Worm (Caenorhabditis elegans) whole organism, L2 larva: ENCODE data around the gene pcp-3.

Experiments used
- C34F6.9 ChIP-seq: fragments of 150-350 bp; optimal IDR thresholded peaks from 2 replicates; lab custom pipeline; 2014; ENCODE audit warnings: missing biosample characterization, missing genetic modification characterization
- F13H6.1 ChIP-seq: sonication (generic microtip); optimal IDR thresholded peaks from 2 replicates; lab custom pipeline; 2016; ENCODE audit warnings: missing genetic modification characterization, missing compliant biosample characterization
- ZK546.5 ChIP-seq: sonication (generic microtip); optimal IDR thresholded peaks from 2 replicates; lab custom pipeline; 2017; ENCODE audit warnings: missing biosample characterization, missing genetic modification characterization
- alr-1 ChIP-seq: fragments of 150-350 bp; optimal IDR thresholded peaks from 2 replicates; lab custom pipeline; 2014; ENCODE audit warnings: missing biosample characterization, missing genetic modification characterization
- aly-2 ChIP-seq: fragments of 150-350 bp; optimal IDR thresholded peaks from 2 replicates; lab custom pipeline; 2014; ENCODE audit warnings: missing biosample characterization, missing genetic modification characterization
- ama-1 ChIP-seq: fragments of 150-350 bp; optimal IDR thresholded peaks from 2 replicates; lab custom pipeline; 2018; ENCODE audit warnings: inconsistent platforms
- ceh-16 ChIP-seq: fragments of 150-350 bp; optimal IDR thresholded peaks from 2 replicates; lab custom pipeline; 2014; ENCODE audit warnings: missing biosample characterization, missing genetic modification characterization
- ceh-82 ChIP-seq: fragments of 150-350 bp; optimal IDR thresholded peaks from 2 replicates; lab custom pipeline; 2014; ENCODE audit warnings: missing biosample characterization, missing genetic modification characterization
- crh-2 ChIP-seq: sonication (generic microtip); optimal IDR thresholded peaks from 2 replicates; lab custom pipeline; 2017; ENCODE audit warnings: missing biosample characterization, missing genetic modification characterization
- dmd-4 ChIP-seq: sonication (generic microtip); optimal IDR thresholded peaks from 2 replicates; lab custom pipeline; 2017; ENCODE audit warnings: missing biosample characterization, missing genetic modification characterization
- egl-27 ChIP-seq: sonication (generic microtip); optimal IDR thresholded peaks from 3 replicates; lab custom pipeline; 2017; ENCODE audit warnings: missing biosample characterization, missing genetic modification reagents, missing genetic modification characterization
- elt-3 ChIP-seq: sonication (generic microtip); optimal IDR thresholded peaks from 2 replicates; lab custom pipeline; 2017; ENCODE audit warnings: missing biosample characterization, missing genetic modification characterization
- fos-1 ChIP-seq: fragments of 150-350 bp; optimal IDR thresholded peaks from 2 replicates; lab custom pipeline; 2014; ENCODE audit warnings: missing biosample characterization, missing genetic modification characterization
- lin-11 ChIP-seq: fragments of 150-350 bp; sonication (generic microtip); optimal IDR thresholded peaks from 2 replicates; lab custom pipeline; 2014; ENCODE audit warnings: missing biosample characterization, missing genetic modification characterization, inconsistent platforms, mixed read lengths
- lin-39 ChIP-seq: fragments of 150-350 bp; optimal IDR thresholded peaks from 2 replicates; lab custom pipeline; 2014; ENCODE audit warnings: missing biosample characterization, missing genetic modification reagents, missing genetic modification characterization
- mab-5 ChIP-seq: fragments of 150-350 bp; optimal IDR thresholded peaks from 2 replicates; lab custom pipeline; 2014; ENCODE audit warnings: missing biosample characterization, missing genetic modification characterization
- mdl-1 ChIP-seq, 2 experiments: fragments of 150-350 bp in 1 of 2; sonication (generic microtip) in 1 of 2; optimal IDR thresholded peaks; 2 replicates each; lab custom pipeline; 2017; ENCODE audit warnings: missing biosample characterization in 2 of 2, missing genetic modification characterization in 2 of 2
- nhr-12 ChIP-seq: fragments of 150-350 bp; optimal IDR thresholded peaks from 2 replicates; lab custom pipeline; 2014; ENCODE audit warnings: missing biosample characterization, missing genetic modification characterization
- nhr-129 ChIP-seq: fragments of 150-350 bp; optimal IDR thresholded peaks from 2 replicates; lab custom pipeline; 2014; ENCODE audit warnings: missing biosample characterization, missing genetic modification characterization
- nhr-21 ChIP-seq: fragments of 150-350 bp; optimal IDR thresholded peaks from 2 replicates; lab custom pipeline; 2014; ENCODE audit warnings: missing biosample characterization, missing genetic modification characterization
- nhr-23 ChIP-seq: fragments of 150-350 bp; optimal IDR thresholded peaks from 2 replicates; lab custom pipeline; 2014; ENCODE audit warnings: missing biosample characterization, missing genetic modification reagents, missing genetic modification characterization
- nhr-25 ChIP-seq: fragments of 150-350 bp; sonication (generic microtip); optimal IDR thresholded peaks from 3 replicates; lab custom pipeline; 2014; ENCODE audit warnings: missing biosample characterization, missing genetic modification characterization
- nhr-6 ChIP-seq: fragments of 150-350 bp; optimal IDR thresholded peaks from 2 replicates; lab custom pipeline; 2014; ENCODE audit warnings: missing biosample characterization, missing genetic modification characterization
- nhr-77 ChIP-seq: fragments of 150-350 bp; optimal IDR thresholded peaks from 2 replicates; lab custom pipeline; 2014; ENCODE audit warnings: missing biosample characterization, missing genetic modification characterization
- peb-1 ChIP-seq: fragments of 150-350 bp; optimal IDR thresholded peaks from 2 replicates; lab custom pipeline; 2014; ENCODE audit warnings: missing biosample characterization, missing genetic modification characterization
- sem-4 ChIP-seq: fragments of 150-350 bp; optimal IDR thresholded peaks from 2 replicates; lab custom pipeline; 2014; ENCODE audit warnings: missing biosample characterization, missing genetic modification reagents, missing genetic modification characterization
- skn-1 ChIP-seq: sonication (generic microtip); optimal IDR thresholded peaks from 2 replicates; lab custom pipeline; 2017; ENCODE audit warnings: missing biosample characterization, missing genetic modification characterization
- sma-3 ChIP-seq: sonication (generic microtip); optimal IDR thresholded peaks from 2 replicates; lab custom pipeline; 2016; ENCODE audit warnings: missing genetic modification reagents, missing genetic modification characterization, missing compliant biosample characterization
- sma-9 ChIP-seq, 2 experiments: fragments of 150-350 bp in 1 of 2; sonication (generic microtip) in 1 of 2; optimal IDR thresholded peaks; 2 replicates each; lab custom pipeline; 2014 to 2016; ENCODE audit warnings: missing genetic modification characterization in 2 of 2, mild to moderate bottlenecking in 1 of 2, missing biosample characterization in 1 of 2, missing compliant biosample characterization in 1 of 2, missing genetic modification reagents in 1 of 2, moderate library complexity in 1 of 2
- snpc-4 ChIP-seq: fragments of 150-350 bp; optimal IDR thresholded peaks from 2 replicates; lab custom pipeline; 2014; ENCODE audit warnings: missing biosample characterization, missing genetic modification characterization
- unc-39 ChIP-seq: fragments of 150-350 bp; optimal IDR thresholded peaks from 2 replicates; lab custom pipeline; 2014; ENCODE audit warnings: missing biosample characterization, missing genetic modification characterization
- unc-55 ChIP-seq: fragments of 150-350 bp; sonication (generic microtip); optimal IDR thresholded peaks from 3 replicates; lab custom pipeline; 2014; ENCODE audit warnings: missing biosample characterization, missing genetic modification reagents, missing genetic modification characterization
- zag-1 ChIP-seq: fragments of 150-350 bp; optimal IDR thresholded peaks from 2 replicates; lab custom pipeline; 2014; ENCODE audit warnings: missing biosample characterization, missing genetic modification characterization
- ztf-1 ChIP-seq: fragments of 200-800 bp; sonication (Bioruptor generic); conservative IDR thresholded peaks from 2 replicates; pipeline ENCODE4 v1.3.6; 2022; ENCODE audit warnings: missing genetic modification characterization, missing compliant biosample characterization
- ztf-11 ChIP-seq: sonication (generic microtip); optimal IDR thresholded peaks from 2 replicates; lab custom pipeline; 2017; ENCODE audit warnings: missing biosample characterization, missing genetic modification characterization
- ztf-4 ChIP-seq: fragments of 150-350 bp; optimal IDR thresholded peaks from 2 replicates; lab custom pipeline; 2014; ENCODE audit warnings: missing biosample characterization, missing genetic modification characterization

Gene pcp-3

ce11 chrIV:9121545-9121944, 37.3 kb downstream of the pcp-3 start (continued):
- TF ChIP-seq ZK546.5: no peak
- TF ChIP-seq aly-2: no peak
- no peak for TF ChIP-seq ceh-16 (tag; lab: Kevin White, UChicago)
- TF ChIP-seq lin-39: no peak
- no peak for TF ChIP-seq ztf-4 (tag; lab: Kevin White, UChicago)
- no peak for TF ChIP-seq egl-27
- no peak for TF ChIP-seq ztf-11 (tag; lab: Kevin White, UChicago)
- no peak for TF ChIP-seq lin-11 (tag; lab: Kevin White, UChicago)
- TF ChIP-seq unc-39 (tag; lab: Kevin White, UChicago): no peak
- peak; percentile 69 for TF ChIP-seq fos-1 (tag; lab: Kevin White, UChicago)
- peak; percentile 67 for TF ChIP-seq nhr-21 (tag; lab: Kevin White, UChicago)
- no peak for TF ChIP-seq skn-1 (tag; lab: Kevin White, UChicago)

- TF ChIP-seq nhr-23 (tag; lab: Kevin White, UChicago) (no peak), ceh-82 (tag; lab: Kevin White, UChicago) (no peak), nhr-25 (no peak), unc-39 (tag; lab: Kevin White, UChicago) (no peak), lin-11 (tag; lab: Kevin White, UChicago) (no peak), skn-1 (tag; lab: Kevin White, UChicago) (no peak), nhr-6 (tag; lab: Kevin White, UChicago) (no peak), ZK546.5 (no peak), dmd-4 (tag; lab: Kevin White, UChicago) (no peak), sma-3 (GFP tag; lab: Kevin White, UChicago) (no peak), mdl-1 (tag; optimal IDR thresholded peaks at IDR 0.05; lab: Kevin White, UChicago) (no peak), sem-4 (no peak), nhr-12 (tag; lab: Kevin White, UChicago) (no peak), ama-1 (lab: Kevin White, UChicago) (no peak), egl-27 (no peak), C34F6.9 (no peak), zag-1 (no peak), nhr-129 (tag; lab: Kevin White, UChicago) (no peak), snpc-4 (tag; lab: Kevin White, UChicago) (no peak), ceh-16 (tag; lab: Kevin White, UChicago) (no peak)
These were observed 38.6 kb downstream of the pcp-3 start for ce11 chrIV:9120220-9120619.

- no peak for TF ChIP-seq elt-3 (tag; lab: Kevin White, UChicago)
- TF ChIP-seq egl-27: no peak
- TF ChIP-seq ztf-1: no peak
- no peak for TF ChIP-seq peb-1
- no peak for TF ChIP-seq ama-1 (lab: Kevin White, UChicago)
- TF ChIP-seq unc-55 (GFP tag; lab: Kevin White, UChicago): no peak
- no peak for TF ChIP-seq alr-1
- TF ChIP-seq ztf-4 (tag; lab: Kevin White, UChicago): no peak
- TF ChIP-seq aly-2: no peak
- TF ChIP-seq fos-1 (tag; lab: Kevin White, UChicago): no peak
- TF ChIP-seq nhr-21 (tag; lab: Kevin White, UChicago): no peak
- TF ChIP-seq nhr-77 (tag; lab: Kevin White, UChicago): no peak
- no peak for TF ChIP-seq sem-4
These were observed 40.0 kb downstream of the pcp-3 start, which contains the start of gene nrfl-1 for ce11 chrIV:9118792-9119191. Gene nrfl-1 (plus strand): TSS chrIV:9119092.

ce11 chrIV:9118348-9118747, 40.5 kb downstream of the pcp-3 start:
- TF ChIP-seq sma-9 (GFP tag; optimal IDR thresholded peaks at IDR 0.05; lab: Kevin White, UChicago): no peak
- no peak for TF ChIP-seq sma-9 (tag; optimal IDR thresholded peaks at IDR 0.05; lab: Kevin White, UChicago)
- TF ChIP-seq crh-2 (tag; lab: Kevin White, UChicago): peak; percentile 12
- peak; percentile 16 for TF ChIP-seq fos-1 (tag; lab: Kevin White, UChicago)
- no peak for TF ChIP-seq zag-1
- no peak for TF ChIP-seq peb-1
- peak; percentile 53 for TF ChIP-seq F13H6.1 (tag; lab: Kevin White, UChicago)
- TF ChIP-seq ama-1 (lab: Kevin White, UChicago): no peak
- TF ChIP-seq ztf-11 (tag; lab: Kevin White, UChicago): no peak
- no peak for TF ChIP-seq nhr-21 (tag; lab: Kevin White, UChicago)
- TF ChIP-seq, all 48 proteins: peak for 3

- TF ChIP-seq F13H6.1 (tag; lab: Kevin White, UChicago) (no peak), fos-1 (tag; lab: Kevin White, UChicago) (no peak), ceh-82 (tag; lab: Kevin White, UChicago) (no peak), nhr-77 (tag; lab: Kevin White, UChicago) (no peak), nhr-25 (no peak), alr-1 (no peak), sem-4 (no peak), ztf-4 (tag; lab: Kevin White, UChicago) (no peak), mdl-1 (tag; optimal IDR thresholded peaks at IDR 0.05; lab: Kevin White, UChicago) (no peak), ZK546.5 (no peak), dmd-4 (tag; lab: Kevin White, UChicago) (no peak), ceh-16 (tag; lab: Kevin White, UChicago) (no peak), mab-5 (tag; lab: Kevin White, UChicago) (no peak), crh-2 (tag; lab: Kevin White, UChicago) (no peak), unc-39 (tag; lab: Kevin White, UChicago) (no peak)
These were observed 41.1 kb downstream of the pcp-3 start for ce11 chrIV:9117700-9118099.
